Fruit fly (Drosophila melanogaster) whole organism, embryonic: ENCODE results near the gene Rrp1.
A peak's percentile ranks its signal among the peaks of the same experiment; 100 is the strongest.

Experiments used
- Blimp-1 ChIP-seq: fragments of 200-800 bp; sonication (Bioruptor generic); optimal IDR thresholded peaks from 3 replicates; lab custom pipeline; 2018; ENCODE audit warnings: missing biosample characterization, missing genetic modification characterization, mild to moderate bottlenecking, moderate library complexity, missing genetic modification reagents
- Bteb2 ChIP-seq: fragments of 200-800 bp; sonication (Bioruptor generic); optimal IDR thresholded peaks from 2 replicates; lab custom pipeline; 2016; ENCODE audit warnings: missing biosample characterization, missing genetic modification characterization
- CG10462 ChIP-seq: fragments of 200-800 bp; sonication (Bioruptor generic); optimal IDR thresholded peaks from 2 replicates; lab custom pipeline; 2016; ENCODE audit warnings: missing biosample characterization, missing genetic modification characterization
- CG10543 ChIP-seq: fragments of 200-800 bp; sonication (Bioruptor generic); optimal IDR thresholded peaks from 3 replicates; lab custom pipeline; 2017; ENCODE audit warnings: missing biosample characterization, mild to moderate bottlenecking, missing genetic modification characterization, moderate library complexity
- CG11723 ChIP-seq: fragments of 200-800 bp; sonication (Bioruptor generic); optimal IDR thresholded peaks from 2 replicates; lab custom pipeline; 2017; ENCODE audit warnings: missing biosample characterization, mild to moderate bottlenecking, missing genetic modification characterization
- CG13296 ChIP-seq: fragments of 200-800 bp; sonication (Bioruptor generic); optimal IDR thresholded peaks from 3 replicates; lab custom pipeline; 2018; ENCODE audit warnings: missing biosample characterization, mild to moderate bottlenecking, missing genetic modification characterization
- CG14667 ChIP-seq: fragments of 200-800 bp; sonication (Bioruptor generic); IDR thresholded peaks from 2 replicates; pipeline ENCODE4 v1.3.6; 2022; ENCODE audit warnings: missing biosample characterization, missing genetic modification characterization
- CG17359 ChIP-seq: fragments of 200-800 bp; sonication (Bioruptor generic); optimal IDR thresholded peaks from 3 replicates; lab custom pipeline; 2018; ENCODE audit warnings: missing biosample characterization, mild to moderate bottlenecking, missing genetic modification characterization, moderate library complexity
- CG17568 ChIP-seq: fragments of 200-800 bp; sonication (Bioruptor generic); optimal IDR thresholded peaks from 2 replicates; lab custom pipeline; 2018; ENCODE audit warnings: missing biosample characterization, mild to moderate bottlenecking, missing genetic modification characterization, moderate library complexity
- CG32532 ChIP-seq: fragments of 200-800 bp; sonication (Bioruptor generic); IDR thresholded peaks from 2 replicates; pipeline ENCODE4 v1.3.6; 2022; ENCODE audit warnings: missing biosample characterization, missing genetic modification characterization
- CG3281 ChIP-seq: fragments of 200-800 bp; sonication (Bioruptor generic); optimal IDR thresholded peaks from 3 replicates; lab custom pipeline; 2017; ENCODE audit warnings: missing biosample characterization, mild to moderate bottlenecking, missing genetic modification characterization
- CG4617 ChIP-seq: fragments of 200-800 bp; sonication (Bioruptor generic); optimal IDR thresholded peaks from 3 replicates; lab custom pipeline; 2016; ENCODE audit warnings: missing biosample characterization, missing genetic modification characterization, borderline replicate concordance
- CG4707 ChIP-seq: fragments of 200-800 bp; sonication (Bioruptor generic); optimal IDR thresholded peaks from 2 replicates; lab custom pipeline; 2018; ENCODE audit warnings: missing biosample characterization, mild to moderate bottlenecking, missing genetic modification characterization, moderate library complexity
- CG5245 ChIP-seq: fragments of 200-800 bp; sonication (Bioruptor generic); optimal IDR thresholded peaks from 3 replicates; lab custom pipeline; 2016; ENCODE audit warnings: missing biosample characterization, missing genetic modification characterization
- CG6272 ChIP-seq: fragments of 200-800 bp; sonication (Bioruptor generic); IDR thresholded peaks from 2 replicates; pipeline ENCODE4 v1.3.6; 2022; ENCODE audit warnings: missing biosample characterization, missing genetic modification characterization
- CG6791 ChIP-seq: fragments of 200-800 bp; sonication (Bioruptor generic); IDR thresholded peaks from 3 replicates; pipeline ENCODE4 v1.3.6; 2022; ENCODE audit warnings: missing biosample characterization, missing genetic modification characterization; ENCODE audit not compliant: partially characterized antibody
- CG7271 ChIP-seq: fragments of 200-800 bp; sonication (Bioruptor generic); optimal IDR thresholded peaks from 2 replicates; lab custom pipeline; 2018; ENCODE audit warnings: missing biosample characterization, mild to moderate bottlenecking, missing genetic modification characterization, moderate library complexity
- CG7963 ChIP-seq: fragments of 200-800 bp; sonication (Bioruptor generic); IDR thresholded peaks from 3 replicates; pipeline ENCODE4 v1.3.6; 2022; ENCODE audit warnings: missing biosample characterization, missing genetic modification characterization; ENCODE audit not compliant: partially characterized antibody
- CG9817 ChIP-seq: fragments of 200-800 bp; sonication (Bioruptor generic); optimal IDR thresholded peaks from 2 replicates; lab custom pipeline; 2018; ENCODE audit warnings: missing biosample characterization, mild to moderate bottlenecking, missing genetic modification characterization, moderate library complexity
- CG9932 ChIP-seq: fragments of 200-800 bp; sonication (Bioruptor generic); IDR thresholded peaks from 2 replicates; pipeline ENCODE4 v1.3.6; 2022; ENCODE audit warnings: missing biosample characterization, missing genetic modification characterization
- Dbx ChIP-seq: fragments of 200-800 bp; sonication (Bioruptor generic); IDR thresholded peaks from 3 replicates; pipeline ENCODE4 v1.3.6; 2022; ENCODE audit warnings: missing biosample characterization, missing genetic modification characterization
- Lhr ChIP-seq: fragments of 200-800 bp; sonication (Bioruptor generic); optimal IDR thresholded peaks from 3 replicates; lab custom pipeline; 2017; ENCODE audit warnings: mild to moderate bottlenecking, missing biosample characterization, missing genetic modification reagents, missing genetic modification characterization
- Max ChIP-seq: fragments of 200-800 bp; sonication (Bioruptor generic); optimal IDR thresholded peaks from 2 replicates; lab custom pipeline; 2016; ENCODE audit warnings: missing biosample characterization, mild to moderate bottlenecking, missing genetic modification characterization
- Med ChIP-seq: fragments of 200-800 bp; sonication (Bioruptor generic); peaks from one replicate; lab custom pipeline; 2016; ENCODE audit warnings: missing biosample characterization, missing genetic modification characterization, mild to moderate bottlenecking, inconsistent platforms, moderate library complexity
- Meics ChIP-seq: fragments of 200-800 bp; sonication (Bioruptor generic); optimal IDR thresholded peaks from 2 replicates; lab custom pipeline; 2017; ENCODE audit warnings: missing biosample characterization, mild to moderate bottlenecking, missing genetic modification characterization
- Rfx ChIP-seq: fragments of 200-800 bp; sonication (Bioruptor generic); IDR thresholded peaks from 2 replicates; pipeline ENCODE4 v1.3.6; 2022; ENCODE audit warnings: missing biosample characterization, missing genetic modification characterization
- Sox100B ChIP-seq: fragments of 200-800 bp; sonication (Bioruptor generic); optimal IDR thresholded peaks from 3 replicates; lab custom pipeline; 2018; ENCODE audit warnings: missing biosample characterization, mild to moderate bottlenecking, missing genetic modification characterization
- ara ChIP-seq: fragments of 200-800 bp; sonication (Bioruptor generic); IDR thresholded peaks from 2 replicates; pipeline ENCODE4 v1.3.6; 2022; ENCODE audit warnings: missing biosample characterization, missing genetic modification characterization
- az2 ChIP-seq: fragments of 200-800 bp; sonication (Bioruptor generic); optimal IDR thresholded peaks from 3 replicates; lab custom pipeline; 2016; ENCODE audit warnings: missing biosample characterization, missing genetic modification characterization
- bab2 ChIP-seq: fragments of 200-800 bp; sonication (Bioruptor generic); optimal IDR thresholded peaks from 2 replicates; lab custom pipeline; 2016; ENCODE audit warnings: missing biosample characterization, missing genetic modification characterization
- crc ChIP-seq: fragments of 200-800 bp; sonication (Bioruptor generic); optimal IDR thresholded peaks from 2 replicates; lab custom pipeline; 2016; ENCODE audit warnings: missing biosample characterization, missing genetic modification characterization
- grn ChIP-seq: fragments of 200-800 bp; sonication (Bioruptor generic); optimal IDR thresholded peaks from 3 replicates; lab custom pipeline; 2017; ENCODE audit warnings: missing biosample characterization, missing genetic modification characterization
- gsb ChIP-seq: fragments of 200-800 bp; sonication (Bioruptor generic); IDR thresholded peaks from 2 replicates; pipeline ENCODE4 v1.3.6; 2022; ENCODE audit warnings: missing biosample characterization, missing genetic modification characterization
- gt ChIP-seq: fragments of 200-800 bp; sonication (Bioruptor generic); IDR thresholded peaks from 2 replicates; pipeline ENCODE4 v1.3.6; 2022; ENCODE audit warnings: missing biosample characterization, missing genetic modification characterization
- hbn ChIP-seq: fragments of 200-800 bp; sonication (Bioruptor generic); IDR thresholded peaks from 2 replicates; pipeline ENCODE4 v1.3.6; 2022; ENCODE audit warnings: missing biosample characterization, missing genetic modification characterization; ENCODE audit not compliant: partially characterized antibody
- ind ChIP-seq: fragments of 200-800 bp; sonication (Bioruptor generic); optimal IDR thresholded peaks from 3 replicates; lab custom pipeline; 2016; ENCODE audit warnings: missing biosample characterization, missing genetic modification characterization
- kni ChIP-seq: fragments of 200-800 bp; sonication (Bioruptor generic); optimal IDR thresholded peaks from 3 replicates; lab custom pipeline; 2017; ENCODE audit warnings: mild to moderate bottlenecking, missing biosample characterization, missing genetic modification reagents, missing genetic modification characterization
- lov ChIP-seq, 2 experiments: fragments of 200-800 bp in 1 of 2; fragments of >200 bp in 1 of 2; sonication (Bioruptor generic) in 1 of 2; IDR thresholded peaks in 1 of 2; optimal IDR thresholded peaks in 1 of 2; 2 replicates in 1 of 2; 3 replicates in 1 of 2; pipeline versions ENCODE4 v1.3.6 to Lab custom; 2017 to 2022; ENCODE audit warnings: missing biosample characterization in 1 of 2, missing genetic modification characterization in 1 of 2
- maf-S ChIP-seq: fragments of 200-800 bp; sonication (Bioruptor generic); optimal IDR thresholded peaks from 2 replicates; lab custom pipeline; 2016; ENCODE audit warnings: missing biosample characterization, missing genetic modification characterization
- mld ChIP-seq: fragments of 200-800 bp; sonication (Bioruptor generic); IDR thresholded peaks from 3 replicates; pipeline ENCODE4 v1.3.6; 2022; ENCODE audit warnings: missing biosample characterization, missing genetic modification characterization; ENCODE audit not compliant: partially characterized antibody
- nau ChIP-seq: fragments of 200-800 bp; sonication (Bioruptor generic); optimal IDR thresholded peaks from 3 replicates; lab custom pipeline; 2017; ENCODE audit warnings: missing biosample characterization, mild to moderate bottlenecking, missing genetic modification characterization, missing genetic modification reagents
- peb ChIP-seq: fragments of 200-800 bp; sonication (Bioruptor generic); IDR thresholded peaks from 2 replicates; pipeline ENCODE4 v1.3.6; 2022; ENCODE audit warnings: missing biosample characterization, missing genetic modification characterization
- pho ChIP-seq: fragments of 200-800 bp; sonication (Bioruptor generic); optimal IDR thresholded peaks from 2 replicates; lab custom pipeline; 2016; ENCODE audit warnings: missing biosample characterization, missing genetic modification characterization
- prd ChIP-seq, 3 experiments: fragments of >200 bp in 2 of 3; fragments of 200-800 bp in 1 of 3; sonication (Bioruptor generic) in 1 of 3; optimal IDR thresholded peaks in 2 of 3; IDR thresholded peaks in 1 of 3; 2 replicates in 2 of 3; 3 replicates in 1 of 3; pipeline versions ENCODE4 v1.3.6 to Lab custom; 2017 to 2022; ENCODE audit warnings: missing biosample characterization in 1 of 3, missing genetic modification characterization in 1 of 3
- sd ChIP-seq: fragments of 200-800 bp; sonication (Bioruptor generic); optimal IDR thresholded peaks from 3 replicates; lab custom pipeline; 2018; ENCODE audit warnings: missing biosample characterization, mild to moderate bottlenecking, missing genetic modification characterization, moderate library complexity
- slou ChIP-seq: fragments of 200-800 bp; sonication (Bioruptor generic); optimal IDR thresholded peaks from 3 replicates; lab custom pipeline; 2016; ENCODE audit warnings: missing biosample characterization, missing genetic modification characterization
- sr ChIP-seq: fragments of 200-800 bp; sonication (Bioruptor generic); IDR thresholded peaks from 3 replicates; pipeline ENCODE4 v1.3.6; 2022; ENCODE audit warnings: missing biosample characterization, missing genetic modification characterization
- tgo ChIP-seq: fragments of 200-800 bp; sonication (Bioruptor generic); IDR thresholded peaks from 3 replicates; pipeline ENCODE4 v1.3.6; 2022; ENCODE audit warnings: missing biosample characterization, missing genetic modification characterization
- toy ChIP-seq: fragments of 200-800 bp; sonication (Bioruptor generic); IDR thresholded peaks from 2 replicates; pipeline ENCODE4 v1.3.6; 2022; ENCODE audit warnings: missing biosample characterization, missing genetic modification characterization
- trem ChIP-seq: fragments of 200-800 bp; optimal IDR thresholded peaks from 3 replicates; lab custom pipeline; 2019; ENCODE audit warnings: missing biosample characterization, mild to moderate bottlenecking, missing genetic modification characterization, moderate library complexity

Gene Rrp1

DNA sequence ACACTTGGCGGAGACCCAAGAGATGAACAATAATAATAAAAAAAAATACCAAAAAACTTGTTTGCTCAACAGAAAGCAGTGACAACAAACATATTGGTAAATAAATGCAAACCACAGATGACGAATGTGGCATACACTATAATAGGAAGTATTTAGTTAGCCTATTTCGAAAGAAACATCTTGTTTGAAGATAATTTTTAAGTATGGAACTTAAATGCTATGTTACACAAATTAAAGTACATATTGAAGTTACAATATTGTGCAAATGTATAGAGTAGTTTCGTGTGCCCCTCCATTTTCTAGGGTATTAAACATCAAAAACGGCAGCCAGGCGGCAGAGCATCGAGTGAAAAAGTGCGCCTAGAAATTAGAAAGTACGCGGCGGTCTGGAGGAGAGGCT, 31.1 kb upstream of the Rrp1 start (continued):
- peak; percentile 16 for TF ChIP-seq Lhr (GFP tag; lab: Kevin White, UChicago)
- no peak for TF ChIP-seq pho (GFP tag; lab: Kevin White, UChicago)
- peak; percentile 6 for TF ChIP-seq Meics (GFP tag; lab: Kevin White, UChicago)
- peak; percentile 41 for TF ChIP-seq ind (GFP tag; lab: Kevin White, UChicago)
- peak; percentile 70 for TF ChIP-seq CG4707
- no peak for TF ChIP-seq prd (optimal IDR thresholded peaks at IDR 0.05; lab: Kevin White, UChicago)
- peak; percentile 47; the same call in 2 of the 3 replicates for TF ChIP-seq prd (GFP tag; IDR thresholded peaks at IDR 0.05; lab: Robert Waterston, UW)
- no peak for TF ChIP-seq kni
- no peak for TF ChIP-seq mld
- peak; percentile 75 for TF ChIP-seq Sox100B
- TF ChIP-seq gsb (GFP tag; lab: Robert Waterston, UW), result no peak
- no peak for TF ChIP-seq CG6272 (GFP tag; lab: Robert Waterston, UW)
- TF ChIP-seq CG7271, result no peak
- TF ChIP-seq CG6791 (GFP tag; lab: Robert Waterston, UW), result no peak
- no peak for TF ChIP-seq Dbx
- TF ChIP-seq trem, result peak; percentile 15
- peak; percentile 20 for TF ChIP-seq sd (tag; lab: Kevin White, UChicago)
- TF ChIP-seq Max, result no peak
- no peak for TF ChIP-seq CG32532 (GFP tag; lab: Robert Waterston, UW)
- TF ChIP-seq CG7963 (GFP tag; lab: Robert Waterston, UW), result no peak
- TF ChIP-seq CG4617, result no peak
- no peak for TF ChIP-seq gt
- peak; percentile 17 for TF ChIP-seq az2 (GFP tag; lab: Kevin White, UChicago)
- no peak for TF ChIP-seq lov (optimal IDR thresholded peaks at IDR 0.05; lab: Kevin White, UChicago)
- TF ChIP-seq lov (GFP tag; IDR thresholded peaks at IDR 0.05; lab: Robert Waterston, UW), result no peak
- TF ChIP-seq CG17359 (tag; lab: Kevin White, UChicago), result peak; percentile 80
- peak; percentile 10 for TF ChIP-seq CG9817 (tag; lab: Kevin White, UChicago)
- TF ChIP-seq Blimp-1 (GFP tag; lab: Kevin White, UChicago), result peak; percentile 77
- peak; percentile 80 for TF ChIP-seq Med (GFP tag; lab: Kevin White, UChicago)
- no peak for TF ChIP-seq slou (GFP tag; lab: Kevin White, UChicago)
- no peak for TF ChIP-seq sr (GFP tag; lab: Robert Waterston, UW)
- no peak for TF ChIP-seq CG9932
- TF ChIP-seq bab2, result peak; percentile 59
- TF ChIP-seq CG3281, result no peak
- no peak for TF ChIP-seq maf-S
- TF ChIP-seq CG5245 (GFP tag; lab: Kevin White, UChicago), result no peak
- TF ChIP-seq CG17568 (GFP tag; lab: Kevin White, UChicago), result peak; percentile 40
- peak; percentile 20 for TF ChIP-seq CG11723
- no peak for TF ChIP-seq Rfx (GFP tag; lab: Robert Waterston, UW)
- no peak for TF ChIP-seq CG10543
- TF ChIP-seq crc (GFP tag; lab: Kevin White, UChicago), result no peak
- TF ChIP-seq CG14667 (GFP tag; lab: Robert Waterston, UW), result no peak
- no peak for TF ChIP-seq grn (GFP tag; lab: Kevin White, UChicago)
- no peak for TF ChIP-seq Bteb2 (GFP tag; lab: Kevin White, UChicago)
- no peak; the same call in 2 of the 3 replicates for TF ChIP-seq tgo (GFP tag; lab: Robert Waterston, UW)
- no peak for TF ChIP-seq toy (GFP tag; lab: Robert Waterston, UW)
- peak; percentile 54 for TF ChIP-seq nau (GFP tag; lab: Kevin White, UChicago)
- peak; percentile 5 for TF ChIP-seq CG13296 (GFP tag; lab: Kevin White, UChicago)
- peak; percentile 46; the same call in 1 of the 2 replicates for TF ChIP-seq ara (GFP tag; lab: Robert Waterston, UW)
- TF ChIP-seq CG10462 (GFP tag; lab: Kevin White, UChicago), result no peak
- no peak for TF ChIP-seq peb
- TF ChIP-seq hbn (GFP tag; lab: Robert Waterston, UW), result no peak
